ENCODE assay signal across 2 worm cellular contexts in the genomic region with DNA sequence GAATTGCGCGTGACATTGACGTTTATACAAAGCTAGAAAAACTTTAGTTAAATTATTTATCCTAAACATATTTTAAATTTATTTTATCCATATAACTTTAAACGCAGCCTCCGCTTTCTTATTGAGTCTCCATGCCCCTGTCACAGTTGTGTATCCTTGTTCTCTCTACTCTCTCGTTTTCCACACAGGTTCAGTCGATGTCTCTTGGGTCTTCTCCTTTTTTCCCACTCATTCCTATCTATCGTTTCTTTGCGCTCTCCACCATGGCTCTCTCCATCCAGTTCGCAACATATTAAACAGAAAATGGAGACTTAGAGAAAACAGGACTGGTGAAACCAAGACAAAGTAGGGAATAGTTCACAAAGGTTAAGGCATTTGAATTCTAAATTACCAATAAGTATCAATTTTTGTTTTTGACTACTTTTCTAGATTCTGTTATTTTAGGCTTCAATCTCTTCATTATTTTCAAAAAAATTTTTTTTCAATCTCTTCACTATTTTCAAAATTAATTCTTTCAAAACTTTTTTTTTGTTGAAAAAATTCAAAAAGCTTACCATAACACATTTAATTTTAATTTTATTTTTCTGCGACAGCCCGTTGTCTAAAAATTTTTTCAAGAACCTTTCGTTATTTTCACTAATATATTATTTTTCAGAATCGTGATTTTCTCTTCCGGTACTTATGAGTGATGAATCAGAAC.
TF ChIP-seq lines count a peak whose summit lies in the region.

A gene (plus strand): TSS at position 650 of the 700 bp plus-strand sequence.

TF ChIP-seq in whole organism, L2 larva, 48 proteins besides CTCF, POLR2A, EP300 and RAD21 (continued from another document):
- TF ChIP-seq ztf-1 (GFP tag; conservative IDR thresholded peaks at IDR 0.05; lab: Robert Waterston, UW), result no peak
- peak; percentile 75 for TF ChIP-seq gmeb-1 (tag; optimal IDR thresholded peaks at IDR 0.05; lab: Kevin White, UChicago)
- peak; percentile 86 for TF ChIP-seq nhr-6 (tag; optimal IDR thresholded peaks at IDR 0.05; lab: Kevin White, UChicago)
- TF ChIP-seq sma-3 (GFP tag; optimal IDR thresholded peaks at IDR 0.05; lab: Kevin White, UChicago), result peak; percentile 79
- TF ChIP-seq nhr-25 (tag; optimal IDR thresholded peaks at IDR 0.05; lab: Kevin White, UChicago), result no peak
- TF ChIP-seq R02D3.7 (tag; optimal IDR thresholded peaks at IDR 0.05; lab: Kevin White, UChicago), result no peak
- TF ChIP-seq nhr-10 (tag; optimal IDR thresholded peaks at IDR 0.05; lab: Kevin White, UChicago), result no peak
- peak; percentile 92 for TF ChIP-seq crh-2 (tag; optimal IDR thresholded peaks at IDR 0.05; lab: Kevin White, UChicago)
- TF ChIP-seq F13H6.1 (tag; optimal IDR thresholded peaks at IDR 0.05; lab: Kevin White, UChicago), result peak; percentile 87
- TF ChIP-seq unc-39 (tag; optimal IDR thresholded peaks at IDR 0.05; lab: Kevin White, UChicago), result no peak
- TF ChIP-seq C34F6.9 (tag; optimal IDR thresholded peaks at IDR 0.05; lab: Kevin White, UChicago), result no peak
- TF ChIP-seq mbf-1 (tag; optimal IDR thresholded peaks at IDR 0.05; lab: Kevin White, UChicago), result no peak
- no peak for TF ChIP-seq nhr-11 (tag; optimal IDR thresholded peaks at IDR 0.05; lab: Kevin White, UChicago)
- TF ChIP-seq ama-1 (optimal IDR thresholded peaks at IDR 0.05; lab: Kevin White, UChicago), result no peak
- peak; percentile 94 for TF ChIP-seq nhr-21 (tag; optimal IDR thresholded peaks at IDR 0.05; lab: Kevin White, UChicago)
- TF ChIP-seq sma-9 (GFP tag; optimal IDR thresholded peaks at IDR 0.05; lab: Kevin White, UChicago), result peak; percentile 71
- TF ChIP-seq sma-9 (tag; optimal IDR thresholded peaks at IDR 0.05; lab: Kevin White, UChicago), result no peak
- TF ChIP-seq mab-5 (tag; optimal IDR thresholded peaks at IDR 0.05; lab: Kevin White, UChicago), result peak; percentile 52
- no peak for TF ChIP-seq dmd-4 (tag; optimal IDR thresholded peaks at IDR 0.05; lab: Kevin White, UChicago)
- TF ChIP-seq peb-1 (tag; optimal IDR thresholded peaks at IDR 0.05; lab: Kevin White, UChicago), result no peak
- TF ChIP-seq Y55F3AM.14 (GFP tag; optimal IDR thresholded peaks at IDR 0.05; lab: Kevin White, UChicago), result no peak
- peak; percentile 26 for TF ChIP-seq zag-1 (tag; optimal IDR thresholded peaks at IDR 0.05; lab: Kevin White, UChicago)
- peak; percentile 93 for TF ChIP-seq nhr-129 (tag; optimal IDR thresholded peaks at IDR 0.05; lab: Kevin White, UChicago)
- peak; percentile 76 for TF ChIP-seq egl-27 (tag; optimal IDR thresholded peaks at IDR 0.05; lab: Kevin White, UChicago)
- TF ChIP-seq lin-39 (tag; optimal IDR thresholded peaks at IDR 0.05; lab: Kevin White, UChicago), result no peak
- TF ChIP-seq elt-1 (tag; optimal IDR thresholded peaks at IDR 0.05; lab: Kevin White, UChicago), result no peak
- TF ChIP-seq lin-11 (tag; optimal IDR thresholded peaks at IDR 0.05; lab: Kevin White, UChicago), result peak; percentile 14

TF ChIP-seq in whole organism, L4 larva, 104 proteins besides CTCF, POLR2A, EP300 and RAD21 (continued from another document):
- TF ChIP-seq dmd-9 (GFP tag; IDR thresholded peaks at IDR 0.05; lab: Robert Waterston, UW), result no peak
- no peak for TF ChIP-seq D1046.2 (GFP tag; IDR thresholded peaks at IDR 0.05; lab: Robert Waterston, UW)
- no peak for TF ChIP-seq lim-7 (GFP tag; IDR thresholded peaks at IDR 0.05; lab: Robert Waterston, UW)
- no peak for TF ChIP-seq skn-1 (tag; optimal IDR thresholded peaks at IDR 0.05; lab: Kevin White, UChicago)
- peak; percentile 83 for TF ChIP-seq nhr-28 (tag; optimal IDR thresholded peaks at IDR 0.05; lab: Kevin White, UChicago)
- TF ChIP-seq T26A8.4 (GFP tag; IDR thresholded peaks at IDR 0.05; lab: Robert Waterston, UW), result peak; percentile 78
- peak; percentile 88 for TF ChIP-seq mes-2 (tag; optimal IDR thresholded peaks at IDR 0.05; lab: Kevin White, UChicago; ENCODE audit: poor library complexity, severe bottlenecking)
- peak; percentile 75 for TF ChIP-seq nhr-11 (tag; optimal IDR thresholded peaks at IDR 0.05; lab: Kevin White, UChicago)
- TF ChIP-seq hlh-11 (tag; optimal IDR thresholded peaks at IDR 0.05; lab: Kevin White, UChicago), result peak; percentile 87
- peak; percentile 61 for TF ChIP-seq fkh-10 (GFP tag; optimal IDR thresholded peaks at IDR 0.05; lab: Kevin White, UChicago)
- TF ChIP-seq nhr-10 (tag; optimal IDR thresholded peaks at IDR 0.05; lab: Kevin White, UChicago), result no peak
- TF ChIP-seq zag-1 (tag; optimal IDR thresholded peaks at IDR 0.05; lab: Kevin White, UChicago), result no peak
- peak; percentile 53; the same call in 1 of the 2 replicates for TF ChIP-seq vab-7 (GFP tag; IDR thresholded peaks at IDR 0.05; lab: Robert Waterston, UW)
- no peak for TF ChIP-seq ama-1 (optimal IDR thresholded peaks at IDR 0.05; lab: Kevin White, UChicago)
- no peak; the same call in 1 of the 2 replicates for TF ChIP-seq nhr-41 (GFP tag; IDR thresholded peaks at IDR 0.05; lab: Robert Waterston, UW)
- TF ChIP-seq ztf-7 (tag; optimal IDR thresholded peaks at IDR 0.05; lab: Kevin White, UChicago), result no peak
- peak in 1 of 2 experiments; percentile 49 for TF ChIP-seq mdl-1 (tag; optimal IDR thresholded peaks at IDR 0.05; lab: Kevin White, UChicago)
- no peak for TF ChIP-seq ztf-11 (tag; optimal IDR thresholded peaks at IDR 0.05; lab: Kevin White, UChicago)
- TF ChIP-seq dpl-1 (GFP tag; optimal IDR thresholded peaks at IDR 0.05; lab: Kevin White, UChicago), result peak; percentile 39
- TF ChIP-seq cey-2 (tag; optimal IDR thresholded peaks at IDR 0.05; lab: Kevin White, UChicago; ENCODE audit: borderline replicate concordance, insufficient read depth), result no peak
- no peak for TF ChIP-seq ZK546.5 (tag; optimal IDR thresholded peaks at IDR 0.05; lab: Kevin White, UChicago)
- no peak for TF ChIP-seq egl-43 (GFP tag; IDR thresholded peaks at IDR 0.05; lab: Robert Waterston, UW)
- peak; percentile 97 for TF ChIP-seq aha-1 (tag; lab: Kevin White, UChicago)
- no peak for TF ChIP-seq pqm-1 (tag; optimal IDR thresholded peaks at IDR 0.05; lab: Kevin White, UChicago)
- no peak for TF ChIP-seq ceh-62 (tag; optimal IDR thresholded peaks at IDR 0.05; lab: Kevin White, UChicago)
- TF ChIP-seq gei-8 (GFP tag; optimal IDR thresholded peaks at IDR 0.05; lab: Kevin White, UChicago), result no peak
- peak; percentile 79 for TF ChIP-seq lin-13 (GFP tag; optimal IDR thresholded peaks at IDR 0.05; lab: Kevin White, UChicago)
- TF ChIP-seq jun-1 (tag; optimal IDR thresholded peaks at IDR 0.05; lab: Kevin White, UChicago), result peak; percentile 50
- TF ChIP-seq Y5F2A.4 (GFP tag; optimal IDR thresholded peaks at IDR 0.05; lab: Kevin White, UChicago), result no peak
- TF ChIP-seq pha-4 (GFP tag; IDR thresholded peaks at IDR 0.05; lab: Robert Waterston, UW), result no peak; the same call in none of the 2 replicates
- TF ChIP-seq pha-4 (tag; optimal IDR thresholded peaks at IDR 0.05; lab: Kevin White, UChicago), result peak; percentile 83
- TF ChIP-seq unc-39 (tag; optimal IDR thresholded peaks at IDR 0.05; lab: Kevin White, UChicago), result no peak
- TF ChIP-seq set-16 (GFP tag; IDR thresholded peaks at IDR 0.05; lab: Robert Waterston, UW), result no peak
- peak; percentile 94 for TF ChIP-seq dve-1 (tag; optimal IDR thresholded peaks at IDR 0.05; lab: Kevin White, UChicago; ENCODE audit: insufficient read depth)
- TF ChIP-seq mep-1 (tag; optimal IDR thresholded peaks at IDR 0.05; lab: Kevin White, UChicago), result peak; percentile 97
- TF ChIP-seq hmg-1.1 (GFP tag; IDR thresholded peaks at IDR 0.05; lab: Robert Waterston, UW), result peak; percentile 90
- peak in 1 of 2 experiments; percentile 82 for TF ChIP-seq daf-16 (GFP tag; optimal IDR thresholded peaks at IDR 0.05; lab: Kevin White, UChicago)
- peak; percentile 87 for TF ChIP-seq daf-16 (tag; optimal IDR thresholded peaks at IDR 0.05; lab: Kevin White, UChicago)
- no peak for TF ChIP-seq spr-3 (GFP tag; optimal IDR thresholded peaks at IDR 0.05; lab: Kevin White, UChicago)
- TF ChIP-seq F37D6.2 (tag; optimal IDR thresholded peaks at IDR 0.05; lab: Kevin White, UChicago), result peak; percentile 77
- TF ChIP-seq hif-1 (tag; optimal IDR thresholded peaks at IDR 0.05; lab: Kevin White, UChicago), result peak in 1 of 2 experiments; percentile 36
- peak; percentile 91 for TF ChIP-seq nhr-102 (tag; optimal IDR thresholded peaks at IDR 0.05; lab: Kevin White, UChicago)
- TF ChIP-seq lin-1 (GFP tag; IDR thresholded peaks at IDR 0.05; lab: Robert Waterston, UW), result no peak
- no peak for TF ChIP-seq lin-29 (GFP tag; IDR thresholded peaks at IDR 0.05; lab: Robert Waterston, UW)
- peak; percentile 26; the same call in 1 of the 2 replicates for TF ChIP-seq madf-9 (GFP tag; conservative IDR thresholded peaks at IDR 0.05; lab: Robert Waterston, UW)
- no peak for TF ChIP-seq daf-8 (GFP tag; IDR thresholded peaks at IDR 0.05; lab: Robert Waterston, UW)
- peak; percentile 80 for TF ChIP-seq hlh-30 (tag; optimal IDR thresholded peaks at IDR 0.05; lab: Kevin White, UChicago; ENCODE audit: insufficient read depth)
- peak; percentile 80 for TF ChIP-seq nhr-6 (tag; optimal IDR thresholded peaks at IDR 0.05; lab: Kevin White, UChicago)
- TF ChIP-seq Y48G9A.11 (GFP tag; IDR thresholded peaks at IDR 0.05; lab: Robert Waterston, UW), result no peak
- TF ChIP-seq F44E2.7 (GFP tag; IDR thresholded peaks at IDR 0.05; lab: Robert Waterston, UW), result no peak
- TF ChIP-seq arid-1 (GFP tag; conservative IDR thresholded peaks at IDR 0.05; lab: Robert Waterston, UW), result peak; percentile 48; the same call in 1 of the 2 replicates
- TF ChIP-seq ceh-28 (tag; optimal IDR thresholded peaks at IDR 0.05; lab: Kevin White, UChicago), result peak; percentile 17
- no peak for TF ChIP-seq zip-11 (GFP tag; IDR thresholded peaks at IDR 0.05; lab: Robert Waterston, UW)
- no peak for TF ChIP-seq daf-12 (tag; optimal IDR thresholded peaks at IDR 0.05; lab: Kevin White, UChicago)
- no peak for TF ChIP-seq F26F4.8 (GFP tag; conservative IDR thresholded peaks at IDR 0.05; lab: Robert Waterston, UW)
- TF ChIP-seq snpc-1.2 (GFP tag; IDR thresholded peaks at IDR 0.05; lab: Robert Waterston, UW), result no peak
- TF ChIP-seq sdz-12 (GFP tag; optimal IDR thresholded peaks at IDR 0.05; lab: Kevin White, UChicago), result no peak
- no peak for TF ChIP-seq zfp-2 (tag; optimal IDR thresholded peaks at IDR 0.05; lab: Kevin White, UChicago)
- TF ChIP-seq lir-3 (tag; optimal IDR thresholded peaks at IDR 0.05; lab: Kevin White, UChicago), result no peak
- peak in 1 of 2 experiments; percentile 98 for TF ChIP-seq unc-62 (GFP tag; optimal IDR thresholded peaks at IDR 0.05 in 1 of 2; lab: Kevin White, UChicago)
- no peak for TF ChIP-seq unc-62 (tag; optimal IDR thresholded peaks at IDR 0.05; lab: Kevin White, UChicago)
- 0 out of 2 replicates have a peak, but pooled peaks have one; percentile 66 for TF ChIP-seq saeg-2 (GFP tag; IDR thresholded peaks at IDR 0.05; lab: Robert Waterston, UW)
- TF ChIP-seq mxl-2 (GFP tag; conservative IDR thresholded peaks at IDR 0.05; lab: Robert Waterston, UW), result no peak
- TF ChIP-seq ZK337.2 (GFP tag; IDR thresholded peaks at IDR 0.05; lab: Robert Waterston, UW), result no peak
- peak; percentile 57 for TF ChIP-seq mxl-3 (GFP tag; optimal IDR thresholded peaks at IDR 0.05; lab: Kevin White, UChicago)
- peak; percentile 68 for TF ChIP-seq dmd-6 (GFP tag; IDR thresholded peaks at IDR 0.05; lab: Robert Waterston, UW)
- no peak for TF ChIP-seq ceh-44 (GFP tag; IDR thresholded peaks at IDR 0.05; lab: Robert Waterston, UW)
- TF ChIP-seq aly-2 (tag; optimal IDR thresholded peaks at IDR 0.05; lab: Kevin White, UChicago), result no peak
- no peak for TF ChIP-seq snpc-4 (tag; optimal IDR thresholded peaks at IDR 0.05; lab: Kevin White, UChicago)
- peak; percentile 70 for TF ChIP-seq spr-1 (tag; optimal IDR thresholded peaks at IDR 0.05; lab: Kevin White, UChicago)
- no peak for TF ChIP-seq nhr-48 (tag; optimal IDR thresholded peaks at IDR 0.05; lab: Kevin White, UChicago)
- no peak for TF ChIP-seq lin-38 (GFP tag; IDR thresholded peaks at IDR 0.05; lab: Robert Waterston, UW)
- no peak for TF ChIP-seq dmd-8 (GFP tag; IDR thresholded peaks at IDR 0.05; lab: Robert Waterston, UW)
- TF ChIP-seq rbr-2 (tag; optimal IDR thresholded peaks at IDR 0.05; lab: Kevin White, UChicago), result peak; percentile 81
- TF ChIP-seq T20F7.1 (GFP tag; optimal IDR thresholded peaks at IDR 0.05; lab: Kevin White, UChicago), result no peak
- peak; percentile 85 for TF ChIP-seq nhr-42 (GFP tag; IDR thresholded peaks at IDR 0.05; lab: Robert Waterston, UW)
- TF ChIP-seq zfp-3 (GFP tag; conservative IDR thresholded peaks at IDR 0.05; lab: Robert Waterston, UW), result no peak
- TF ChIP-seq F49E8.2 (tag; optimal IDR thresholded peaks at IDR 0.05; lab: Kevin White, UChicago; ENCODE audit: borderline replicate concordance), result no peak
- peak; percentile 63 for TF ChIP-seq zip-2 (tag; optimal IDR thresholded peaks at IDR 0.05; lab: Kevin White, UChicago)
- no peak for TF ChIP-seq ceh-82 (tag; optimal IDR thresholded peaks at IDR 0.05; lab: Kevin White, UChicago)
- no peak for TF ChIP-seq madf-5 (GFP tag; IDR thresholded peaks at IDR 0.05; lab: Robert Waterston, UW)
- TF ChIP-seq php-3 (GFP tag; IDR thresholded peaks at IDR 0.05; lab: Robert Waterston, UW), result peak; percentile 50; the same call in 1 of the 2 replicates
- no peak for TF ChIP-seq daf-19 (GFP tag; conservative IDR thresholded peaks at IDR 0.05; lab: Robert Waterston, UW)
- TF ChIP-seq tag-97 (GFP tag; IDR thresholded peaks at IDR 0.05; lab: Robert Waterston, UW), result no peak
- no peak for TF ChIP-seq lin-15B (tag; optimal IDR thresholded peaks at IDR 0.05; lab: Kevin White, UChicago)
- peak; percentile 30 for TF ChIP-seq F10B5.3 (tag; optimal IDR thresholded peaks at IDR 0.05; lab: Kevin White, UChicago)
